Worm (Caenorhabditis elegans) whole organism, L1 larva: Measurements from ENCODE around the gene F56D6.20.
A peak's percentile ranks its signal among the peaks of the same experiment; 100 is the strongest.

Experiments
- F16B12.6 ChIP-seq: fragments of 150-350 bp; optimal IDR thresholded peaks from 2 replicates; lab custom pipeline; 2014; ENCODE audit warnings: missing biosample characterization, missing genetic modification characterization
- Y116A8C.19 ChIP-seq: sonication (generic microtip); optimal IDR thresholded peaks from 2 replicates; lab custom pipeline; 2016; ENCODE audit warnings: missing compliant biosample characterization, missing genetic modification characterization, borderline replicate concordance
- alr-1 ChIP-seq: fragments of 200-800 bp; sonication (Bioruptor generic); optimal IDR thresholded peaks from 2 replicates; lab custom pipeline; 2018; ENCODE audit warnings: borderline replicate concordance, mild to moderate bottlenecking, missing genetic modification characterization, missing compliant biosample characterization
- ceh-63 ChIP-seq: fragments of 200-800 bp; sonication (Bioruptor generic); optimal IDR thresholded peaks from 2 replicates; lab custom pipeline; 2018; ENCODE audit warnings: mild to moderate bottlenecking, missing genetic modification characterization, missing compliant biosample characterization
- ceh-90 ChIP-seq: sonication (generic microtip); optimal IDR thresholded peaks from 2 replicates; lab custom pipeline; 2016; ENCODE audit warnings: missing genetic modification characterization, missing compliant biosample characterization
- dsc-1 ChIP-seq: sonication (generic microtip); optimal IDR thresholded peaks from 2 replicates; lab custom pipeline; 2016; ENCODE audit warnings: mild to moderate bottlenecking, missing genetic modification characterization, missing compliant biosample characterization
- efl-3 ChIP-seq: fragments of 200-800 bp; sonication (Bioruptor generic); optimal IDR thresholded peaks from 2 replicates; lab custom pipeline; 2018; ENCODE audit warnings: mild to moderate bottlenecking, missing genetic modification characterization, missing compliant biosample characterization
- elt-2 ChIP-seq: sonication (generic microtip); optimal IDR thresholded peaks from 2 replicates; lab custom pipeline; 2016; ENCODE audit warnings: missing genetic modification characterization, mild to moderate bottlenecking, inconsistent platforms, missing compliant biosample characterization, missing genetic modification reagents
- ets-5 ChIP-seq: fragments of 200-800 bp; sonication (Bioruptor generic); IDR thresholded peaks from 2 replicates; pipeline ENCODE4 v1.3.6; 2022; ENCODE audit warnings: missing genetic modification characterization, missing compliant biosample characterization
- fkh-10 ChIP-seq: sonication (generic microtip); optimal IDR thresholded peaks from 2 replicates; lab custom pipeline; 2017; ENCODE audit warnings: missing biosample characterization, missing genetic modification reagents, missing genetic modification characterization
- fos-1 ChIP-seq: fragments of 150-350 bp; optimal IDR thresholded peaks from 2 replicates; lab custom pipeline; 2014; ENCODE audit warnings: missing biosample characterization, missing genetic modification characterization
- hlh-4 ChIP-seq: sonication (generic microtip); optimal IDR thresholded peaks from 2 replicates; lab custom pipeline; 2016; ENCODE audit warnings: mild to moderate bottlenecking, missing genetic modification characterization, missing compliant biosample characterization
- irx-1 ChIP-seq: sonication (generic microtip); optimal IDR thresholded peaks from 2 replicates; lab custom pipeline; 2016; ENCODE audit warnings: missing genetic modification characterization, missing compliant biosample characterization
- isw-1 ChIP-seq: fragments of 200-800 bp; sonication (Bioruptor generic); IDR thresholded peaks from 2 replicates; pipeline ENCODE4 v1.3.6; 2022; ENCODE audit warnings: missing genetic modification characterization, missing compliant biosample characterization
- lsy-2 ChIP-seq, 2 experiments: fragments of 150-350 bp; optimal IDR thresholded peaks; 2 replicates each; lab custom pipeline; 2014; ENCODE audit warnings: missing biosample characterization in 2 of 2, missing genetic modification characterization in 2 of 2
- mef-2 ChIP-seq: fragments of 150-350 bp; optimal IDR thresholded peaks from 2 replicates; lab custom pipeline; 2014; ENCODE audit warnings: missing biosample characterization, missing genetic modification characterization
- mep-1 ChIP-seq: fragments of 150-350 bp; optimal IDR thresholded peaks from 2 replicates; lab custom pipeline; 2014; ENCODE audit warnings: missing biosample characterization, missing genetic modification characterization
- nhr-12 ChIP-seq: sonication (generic microtip); optimal IDR thresholded peaks from 2 replicates; lab custom pipeline; 2017; ENCODE audit warnings: missing biosample characterization, missing genetic modification characterization
- nhr-19 ChIP-seq: fragments of 200-800 bp; sonication (Bioruptor generic); conservative IDR thresholded peaks from 2 replicates; pipeline ENCODE4 v1.3.6; 2022; ENCODE audit warnings: missing genetic modification characterization, missing compliant biosample characterization
- nhr-20 ChIP-seq: sonication (generic microtip); optimal IDR thresholded peaks from 2 replicates; lab custom pipeline; 2016; ENCODE audit warnings: mild to moderate bottlenecking, missing genetic modification characterization, missing compliant biosample characterization
- nhr-28 ChIP-seq: fragments of 150-350 bp; optimal IDR thresholded peaks from 2 replicates; lab custom pipeline; 2014; ENCODE audit warnings: missing biosample characterization, missing genetic modification characterization
- nhr-47 ChIP-seq: sonication (generic microtip); optimal IDR thresholded peaks from 2 replicates; lab custom pipeline; 2016; ENCODE audit warnings: mild to moderate bottlenecking, missing genetic modification characterization, moderate library complexity, missing compliant biosample characterization
- nhr-71 ChIP-seq: sonication (generic microtip); optimal IDR thresholded peaks from 2 replicates; lab custom pipeline; 2016; ENCODE audit warnings: mild to moderate bottlenecking, missing genetic modification characterization, moderate library complexity, missing compliant biosample characterization
- nhr-77 ChIP-seq: fragments of 150-350 bp; optimal IDR thresholded peaks from 2 replicates; lab custom pipeline; 2014; ENCODE audit warnings: missing biosample characterization, missing genetic modification characterization
- nhr-84 ChIP-seq: sonication (generic microtip); optimal IDR thresholded peaks from 2 replicates; lab custom pipeline; 2017; ENCODE audit warnings: missing biosample characterization, missing genetic modification characterization
- nhr-90 ChIP-seq: sonication (generic microtip); optimal IDR thresholded peaks from 2 replicates; lab custom pipeline; 2016; ENCODE audit warnings: mild to moderate bottlenecking, missing genetic modification characterization, missing compliant biosample characterization; ENCODE audit not compliant: poor library complexity
- pag-3 ChIP-seq: sonication (generic microtip); optimal IDR thresholded peaks from 2 replicates; lab custom pipeline; 2017; ENCODE audit warnings: missing genetic modification characterization, mild to moderate bottlenecking, missing compliant biosample characterization, antibody characterized with exemption, borderline replicate concordance; ENCODE audit not compliant: insufficient read depth
- pax-3 ChIP-seq: fragments of 200-800 bp; sonication (Bioruptor generic); optimal IDR thresholded peaks from 2 replicates; lab custom pipeline; 2018; ENCODE audit warnings: mild to moderate bottlenecking, missing genetic modification characterization, moderate library complexity, missing compliant biosample characterization
- swsn-7 ChIP-seq: sonication (generic microtip); optimal IDR thresholded peaks from 2 replicates; lab custom pipeline; 2016; ENCODE audit warnings: missing genetic modification characterization, missing compliant biosample characterization
- tbx-2 ChIP-seq: sonication (generic microtip); optimal IDR thresholded peaks from 2 replicates; lab custom pipeline; 2016; ENCODE audit warnings: missing genetic modification characterization, missing compliant biosample characterization
- unc-62 ChIP-seq: fragments of 150-350 bp; optimal IDR thresholded peaks from 2 replicates; lab custom pipeline; 2014; ENCODE audit warnings: missing biosample characterization, missing genetic modification reagents, missing genetic modification characterization
- unc-98 ChIP-seq: fragments of 200-800 bp; sonication (Bioruptor generic); IDR thresholded peaks from 2 replicates; pipeline ENCODE4 v1.3.6; 2022; ENCODE audit warnings: missing genetic modification characterization, missing compliant biosample characterization
- xbp-1 ChIP-seq: sonication (generic microtip); optimal IDR thresholded peaks from 2 replicates; lab custom pipeline; 2016; ENCODE audit warnings: missing genetic modification characterization, missing compliant biosample characterization
- zip-4 ChIP-seq: fragments of 200-800 bp; sonication (Bioruptor generic); optimal IDR thresholded peaks from 2 replicates; lab custom pipeline; 2018; ENCODE audit warnings: mild to moderate bottlenecking, missing genetic modification characterization, moderate library complexity, missing compliant biosample characterization
- ztf-11 ChIP-seq, 2 experiments: sonication (generic microtip); optimal IDR thresholded peaks; 2 replicates each; lab custom pipeline; 2016 to 2017; ENCODE audit warnings: missing genetic modification characterization in 2 of 2, missing biosample characterization in 1 of 2, missing compliant biosample characterization in 1 of 2

F56D6.20 gene

DNA sequence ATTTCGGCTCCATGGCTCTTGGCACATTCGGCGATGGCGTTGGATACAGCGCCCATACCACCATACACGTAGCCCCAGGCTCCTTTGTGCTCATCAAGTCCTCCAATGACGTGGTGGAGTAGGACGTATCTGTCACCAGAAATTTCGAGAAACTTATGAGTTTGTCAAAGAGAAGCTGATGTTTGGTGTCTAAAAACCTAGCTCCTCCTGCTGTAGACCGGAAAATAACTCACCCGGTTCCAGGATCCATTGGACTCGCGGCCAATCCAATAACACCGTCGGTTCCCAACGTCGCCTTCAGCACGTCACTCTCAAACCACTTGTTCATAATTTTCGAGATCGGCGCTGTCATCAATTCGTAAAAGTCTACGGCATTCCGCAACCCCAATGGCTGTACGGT lies 35.7 kb upstream of the F56D6.20 start:
- no peak for TF ChIP-seq nhr-90
- no peak for TF ChIP-seq nhr-12
- no peak for TF ChIP-seq lsy-2 (tag; optimal IDR thresholded peaks at IDR 0.05; lab: Kevin White, UChicago)
- TF ChIP-seq fkh-10 (GFP tag; lab: Kevin White, UChicago) = no peak
- TF ChIP-seq F16B12.6 (tag; lab: Kevin White, UChicago) = no peak
- TF ChIP-seq alr-1 (tag; lab: Kevin White, UChicago) = no peak
- no peak for TF ChIP-seq mef-2 (tag; lab: Kevin White, UChicago)
- no peak for TF ChIP-seq dsc-1 (tag; lab: Kevin White, UChicago)
- TF ChIP-seq hlh-4 (tag; lab: Kevin White, UChicago) = no peak
- no peak for TF ChIP-seq unc-62 (GFP tag; lab: Kevin White, UChicago)
- TF ChIP-seq nhr-71 (tag; lab: Kevin White, UChicago) = no peak
- TF ChIP-seq nhr-84 (tag; lab: Kevin White, UChicago) = no peak
- no peak for TF ChIP-seq elt-2 (tag; lab: Kevin White, UChicago)
- TF ChIP-seq ceh-63 (GFP tag; lab: Kevin White, UChicago) = no peak
- no peak for TF ChIP-seq tbx-2 (tag; lab: Kevin White, UChicago)
- TF ChIP-seq swsn-7 = no peak
- TF ChIP-seq nhr-47 = no peak
- TF ChIP-seq, all 84 proteins: peak for 0

DNA sequence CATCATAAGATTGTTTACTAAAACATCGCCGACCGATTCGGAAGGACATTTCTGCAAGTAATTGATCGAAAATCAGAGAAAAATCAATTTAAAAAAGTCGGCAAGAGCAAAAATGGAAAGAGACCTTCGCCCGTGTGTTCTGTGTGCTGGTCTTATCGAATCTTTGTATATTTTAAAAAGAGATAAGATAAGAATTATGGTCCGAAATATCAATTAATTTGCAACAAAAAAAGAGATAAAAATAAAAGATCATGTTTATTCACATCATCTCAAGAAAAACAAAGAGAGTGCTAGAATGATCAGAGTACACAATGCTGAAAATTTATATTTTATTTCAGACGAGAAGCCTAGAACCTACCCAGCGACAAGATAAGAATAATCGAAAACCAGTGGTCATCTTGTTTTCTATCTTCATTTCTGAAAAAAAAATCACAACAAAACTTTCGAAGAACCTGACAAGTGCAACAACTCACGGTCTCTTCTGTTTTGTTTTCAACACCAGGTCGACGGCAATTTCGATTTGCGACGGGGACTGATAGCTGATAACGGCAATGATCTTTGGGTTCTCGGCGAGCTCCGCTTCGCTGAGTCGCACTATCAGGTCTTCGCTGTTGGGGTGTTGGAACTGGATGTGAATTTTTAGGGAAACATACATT lies 34.3 kb upstream of the F56D6.20 start, which contains the start of gene F37C4.6:
TSS of gene F37C4.6 (minus strand) at position 51 of the 656 bp plus-strand sequence.
- TF ChIP-seq nhr-84 (tag; lab: Kevin White, UChicago) = no peak
- peak; percentile 70 for TF ChIP-seq elt-2 (tag; lab: Kevin White, UChicago)

DNA sequence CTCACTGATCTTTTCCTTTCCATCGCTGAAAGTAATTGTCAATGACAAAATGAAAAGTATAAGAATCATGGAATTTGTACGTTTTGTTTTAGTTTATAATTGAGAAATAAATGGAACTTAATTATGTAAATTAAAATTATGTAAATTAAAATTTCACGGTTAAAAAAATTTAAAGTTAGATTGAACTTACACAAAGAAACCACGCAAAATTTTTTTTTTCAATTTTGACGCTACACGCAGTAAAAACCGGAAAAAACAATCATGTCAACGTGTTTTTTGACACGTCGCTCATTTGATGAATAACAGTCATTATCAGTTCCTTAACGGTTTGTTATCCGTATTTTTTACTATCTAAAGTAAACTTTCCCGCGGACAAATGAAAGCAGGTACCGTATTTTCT lies 31.6 kb upstream of the F56D6.20 start, which contains the start of the genes F37C4.8 and oac-23:
TSS of gene F37C4.8 (minus strand) at position 101 of the 400 bp plus-strand sequence.
TSS of gene oac-23 (plus strand) at position 323 of the 400 bp plus-strand sequence.
- TF ChIP-seq efl-3 (GFP tag; lab: Kevin White, UChicago) = no peak

DNA sequence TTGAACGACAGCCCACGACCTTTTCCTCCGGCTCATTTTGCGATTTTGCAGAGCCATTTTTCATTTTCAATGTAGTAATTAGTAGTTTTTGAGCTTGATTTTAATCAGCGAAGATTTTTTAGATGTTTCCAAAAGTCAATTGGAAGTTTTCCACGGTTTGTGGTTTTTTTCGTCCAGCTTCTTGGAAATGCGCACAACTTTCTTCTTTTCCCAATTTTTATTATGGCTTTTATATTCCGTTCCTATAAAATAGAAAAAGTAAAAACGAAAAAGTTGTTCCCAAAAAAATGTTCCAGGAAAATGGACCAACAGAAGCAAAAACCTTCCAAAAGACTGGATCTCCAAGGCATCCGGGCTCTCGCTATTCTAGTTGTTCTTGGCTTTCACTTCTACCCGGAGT lies 27.3 kb upstream of the F56D6.20 start, which contains the start of gene oac-22:
TSS of gene oac-22 (plus strand) at position 301 of the 400 bp plus-strand sequence.
- no peak for TF ChIP-seq isw-1
- TF ChIP-seq fos-1 (tag; lab: Kevin White, UChicago) = no peak
- no peak for TF ChIP-seq unc-62 (GFP tag; lab: Kevin White, UChicago)
- no peak for TF ChIP-seq ztf-11 (tag; optimal IDR thresholded peaks at IDR 0.05; lab: Kevin White, UChicago)

DNA sequence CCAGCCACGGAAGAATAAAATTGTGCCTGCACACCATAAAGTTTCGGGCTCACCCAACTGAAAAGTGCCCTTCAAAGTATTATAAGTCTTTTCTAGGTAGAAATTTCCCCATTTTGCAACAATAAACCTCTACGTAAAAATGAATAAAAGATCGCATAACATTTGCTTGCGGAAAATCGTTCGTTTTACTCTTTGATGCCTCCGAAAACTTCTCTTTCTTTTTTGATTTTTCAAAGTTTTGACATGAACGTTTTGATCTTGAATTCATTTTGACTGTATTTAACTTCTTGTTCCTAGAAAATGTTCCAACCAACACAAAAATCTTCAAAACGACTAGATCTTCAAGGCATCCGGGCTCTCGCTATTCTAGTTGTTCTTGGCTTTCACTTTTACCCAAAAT lies 23.7 kb upstream of the F56D6.20 start, which contains the start of gene oac-21:
TSS of gene oac-21 (plus strand) at position 301 of the 400 bp plus-strand sequence.
- TF ChIP-seq zip-4 (GFP tag; lab: Kevin White, UChicago) (no peak), alr-1 (tag; lab: Kevin White, UChicago) (no peak), pax-3 (tag; lab: Kevin White, UChicago) (no peak), nhr-20 (tag; lab: Kevin White, UChicago) (no peak), pag-3 (tag; lab: Kevin White, UChicago) (no peak), tbx-2 (tag; lab: Kevin White, UChicago) (no peak), nhr-12 (no peak), nhr-19 (GFP tag; lab: Robert Waterston, UW) (no peak), nhr-28 (tag; lab: Kevin White, UChicago) (no peak), ets-5 (no peak), irx-1 (tag; lab: Kevin White, UChicago) (no peak), xbp-1 (no peak), unc-98 (GFP tag; lab: Robert Waterston, UW) (no peak), nhr-77 (tag; lab: Kevin White, UChicago) (no peak), ceh-90 (tag; lab: Kevin White, UChicago) (no peak), swsn-7 (no peak), mep-1 (no peak), Y116A8C.19 (tag; lab: Kevin White, UChicago) (no peak)
